Worm (Caenorhabditis elegans): Measurements from ENCODE around the gene algn-1.
A peak's percentile ranks its signal among the peaks of the same experiment; 100 is the strongest.

Gene algn-1

DNA sequence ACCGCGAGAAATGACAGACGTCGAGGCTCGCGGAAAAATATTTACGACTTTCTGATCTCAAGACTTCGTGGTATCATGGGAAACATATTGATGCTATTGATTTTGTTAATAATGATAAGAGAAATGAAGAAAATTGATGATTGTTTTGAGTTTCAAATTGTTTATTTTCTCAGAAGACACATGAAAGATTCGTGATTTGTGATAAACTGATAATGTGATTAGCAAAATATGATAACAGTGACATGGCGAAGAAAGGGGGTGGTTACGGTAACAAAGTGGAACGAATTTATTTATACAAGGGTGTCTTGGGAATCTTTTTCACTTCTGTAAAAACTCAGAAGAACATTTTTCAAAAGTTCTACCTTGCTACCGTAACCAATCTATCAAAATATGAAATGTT, 49.4 kb downstream of the algn-1 start (continued):
- TF ChIP-seq ZK337.2 (GFP tag; IDR thresholded peaks at IDR 0.05) = no peak
- TF ChIP-seq daf-16 (GFP tag; optimal IDR thresholded peaks at IDR 0.05) = no peak
- peak; percentile 73 for TF ChIP-seq daf-16 (tag; optimal IDR thresholded peaks at IDR 0.05)
- TF ChIP-seq tra-1 (GFP tag; IDR thresholded peaks at IDR 0.05) = 0 out of 2 replicates have a peak, but pooled peaks have one; percentile 8
- no peak for TF ChIP-seq T26A8.4 (GFP tag; IDR thresholded peaks at IDR 0.05)
- no peak for TF ChIP-seq mxl-3 (GFP tag; optimal IDR thresholded peaks at IDR 0.05)
- no peak for TF ChIP-seq pqm-1 (tag; optimal IDR thresholded peaks at IDR 0.05)
- TF ChIP-seq cey-2 (tag; optimal IDR thresholded peaks at IDR 0.05; ENCODE audit: borderline replicate concordance, insufficient read depth) = peak; percentile 44
- no peak for TF ChIP-seq nhr-10 (tag; optimal IDR thresholded peaks at IDR 0.05)
- no peak for TF ChIP-seq dmd-8 (GFP tag; IDR thresholded peaks at IDR 0.05)
- TF ChIP-seq ztf-7 (tag; optimal IDR thresholded peaks at IDR 0.05) = no peak
- no peak for TF ChIP-seq nhr-102 (tag; optimal IDR thresholded peaks at IDR 0.05)
- no peak for TF ChIP-seq sdz-12 (GFP tag; optimal IDR thresholded peaks at IDR 0.05)
- peak in 1 of 2 experiments; percentile 18 for TF ChIP-seq lsy-2 (tag; optimal IDR thresholded peaks at IDR 0.05)
- peak; percentile 31 for TF ChIP-seq hlh-30 (tag; optimal IDR thresholded peaks at IDR 0.05; ENCODE audit: insufficient read depth)
